Worm (Caenorhabditis elegans) whole organism, early embryonic: ENCODE data around the gene dhrs-4.

Source experiments
- aly-1 ChIP-seq: sonication (generic microtip); optimal IDR thresholded peaks from 2 replicates; lab custom pipeline; 2016; ENCODE audit warnings: missing genetic modification characterization, missing compliant biosample characterization
- ama-1 ChIP-seq: fragments of 150-350 bp; optimal IDR thresholded peaks from 2 replicates; lab custom pipeline; 2014
- ceh-36 ChIP-seq: sonication (generic microtip); optimal IDR thresholded peaks from 2 replicates; lab custom pipeline; 2016; ENCODE audit warnings: missing genetic modification characterization, inconsistent platforms, missing compliant biosample characterization
- flt-1 ChIP-seq: fragments of 200-800 bp; sonication (Bioruptor generic); IDR thresholded peaks from 2 replicates; pipeline ENCODE4 v1.3.6; 2022; ENCODE audit warnings: missing genetic modification characterization, missing compliant biosample characterization
- hmg-4 ChIP-seq: fragments of 200-800 bp; sonication (Bioruptor generic); optimal IDR thresholded peaks from 2 replicates; lab custom pipeline; 2018; ENCODE audit warnings: mild to moderate bottlenecking, missing genetic modification characterization, missing compliant biosample characterization
- pes-1 ChIP-seq: fragments of 200-800 bp; sonication (Bioruptor generic); IDR thresholded peaks from 2 replicates; pipeline ENCODE4 v1.3.6; 2022; ENCODE audit warnings: missing genetic modification reagents, missing genetic modification characterization, missing compliant biosample characterization
- scrt-1 ChIP-seq: fragments of 200-800 bp; sonication (Bioruptor generic); IDR thresholded peaks from 2 replicates; pipeline ENCODE4 v1.3.6; 2022; ENCODE audit warnings: missing genetic modification characterization, missing compliant biosample characterization
- sea-1 ChIP-seq: fragments of 200-800 bp; sonication (Bioruptor generic); conservative IDR thresholded peaks from 2 replicates; pipeline ENCODE4 v1.3.6; 2022; ENCODE audit warnings: missing genetic modification characterization, missing compliant biosample characterization
- tbx-37 ChIP-seq: fragments of 200-800 bp; sonication (Bioruptor generic); conservative IDR thresholded peaks from 2 replicates; pipeline ENCODE4 v1.3.6; 2022; ENCODE audit warnings: missing genetic modification reagents, missing genetic modification characterization, missing compliant biosample characterization

- TF ChIP-seq flt-1 (GFP tag; lab: Robert Waterston, UW) (no peak), sea-1 (GFP tag; lab: Robert Waterston, UW) (no peak), hmg-4 (GFP tag; lab: Kevin White, UChicago) (no peak), ama-1 (lab: Kevin White, UChicago) (no peak), pes-1 (GFP tag; lab: Robert Waterston, UW) (no peak), scrt-1 (no peak), aly-1 (tag; lab: Kevin White, UChicago) (no peak), ceh-36 (tag; lab: Kevin White, UChicago) (no peak), tbx-37 (GFP tag; lab: Robert Waterston, UW) (no peak)
Measured at ce11 chrV:12898583-12899232, 23.7 kb upstream of the dhrs-4 start.
